Worm (Caenorhabditis elegans) whole organism, late embryonic: ENCODE data around the gene K12D12.4.

Experiments
- C08G9.2 ChIP-seq: sonication (generic microtip); optimal IDR thresholded peaks from 2 replicates; lab custom pipeline; 2016; ENCODE audit warnings: mild to moderate bottlenecking, missing genetic modification characterization, moderate library complexity, missing compliant biosample characterization
- K09A11.1 ChIP-seq: sonication (generic microtip); optimal IDR thresholded peaks from 2 replicates; lab custom pipeline; 2017; ENCODE audit warnings: antibody characterized with exemption, mild to moderate bottlenecking, missing genetic modification characterization, missing compliant biosample characterization; ENCODE audit not compliant: insufficient read depth
- T23F11.4 ChIP-seq: fragments of 200-800 bp; sonication (Bioruptor generic); optimal IDR thresholded peaks from 2 replicates; lab custom pipeline; 2018; ENCODE audit warnings: mild to moderate bottlenecking, missing genetic modification characterization, missing compliant biosample characterization
- Y22D7AL.16 ChIP-seq: sonication (generic microtip); optimal IDR thresholded peaks from 2 replicates; lab custom pipeline; 2016; ENCODE audit warnings: missing genetic modification characterization, missing compliant biosample characterization
- ceh-14 ChIP-seq: sonication (generic microtip); optimal IDR thresholded peaks from 2 replicates; lab custom pipeline; 2016; ENCODE audit warnings: missing genotype, missing genetic modification characterization, missing compliant biosample characterization
- ceh-19 ChIP-seq: fragments of 200-800 bp; sonication (Bioruptor generic); optimal IDR thresholded peaks from 2 replicates; lab custom pipeline; 2018; ENCODE audit warnings: mild to moderate bottlenecking, missing genetic modification characterization, missing compliant biosample characterization
- ceh-22 ChIP-seq: sonication (generic microtip); optimal IDR thresholded peaks from 2 replicates; lab custom pipeline; 2017; ENCODE audit warnings: missing biosample characterization, missing genetic modification characterization
- ceh-24 ChIP-seq: sonication (generic microtip); optimal IDR thresholded peaks from 2 replicates; lab custom pipeline; 2016; ENCODE audit warnings: mild to moderate bottlenecking, missing genetic modification characterization, missing compliant biosample characterization
- ceh-6 ChIP-seq: fragments of 200-800 bp; sonication (Bioruptor generic); optimal IDR thresholded peaks from 2 replicates; lab custom pipeline; 2018; ENCODE audit warnings: mild to moderate bottlenecking, missing genetic modification characterization, missing compliant biosample characterization
- dve-1 ChIP-seq: sonication (generic microtip); optimal IDR thresholded peaks from 2 replicates; lab custom pipeline; 2017; ENCODE audit warnings: antibody characterized with exemption, mild to moderate bottlenecking, missing genetic modification characterization, missing compliant biosample characterization
- eyg-1 ChIP-seq: sonication (generic microtip); optimal IDR thresholded peaks from 2 replicates; lab custom pipeline; 2016; ENCODE audit warnings: missing genotype, missing genetic modification characterization, missing compliant biosample characterization
- fkh-10 ChIP-seq: fragments of 150-350 bp; optimal IDR thresholded peaks from 2 replicates; lab custom pipeline; 2014; ENCODE audit warnings: missing biosample characterization, missing genetic modification reagents, missing genetic modification characterization
- fkh-6 ChIP-seq: sonication (generic microtip); optimal IDR thresholded peaks from 2 replicates; lab custom pipeline; 2016; ENCODE audit warnings: missing genetic modification characterization, missing compliant biosample characterization
- hlh-30 ChIP-seq: sonication (generic microtip); optimal IDR thresholded peaks from 2 replicates; lab custom pipeline; 2017; ENCODE audit warnings: antibody characterized with exemption, missing genetic modification characterization, missing compliant biosample characterization; ENCODE audit not compliant: insufficient read depth
- hlh-6 ChIP-seq: sonication (generic microtip); optimal IDR thresholded peaks from 2 replicates; lab custom pipeline; 2016; ENCODE audit warnings: missing genotype, missing genetic modification characterization, missing compliant biosample characterization
- lin-11 ChIP-seq: fragments of 200-800 bp; sonication (Bioruptor generic); optimal IDR thresholded peaks from 2 replicates; lab custom pipeline; 2018; ENCODE audit warnings: mild to moderate bottlenecking, missing genetic modification characterization, missing compliant biosample characterization
- nhr-232 ChIP-seq: sonication (generic microtip); optimal IDR thresholded peaks from 2 replicates; lab custom pipeline; 2016; ENCODE audit warnings: missing genetic modification characterization, missing compliant biosample characterization
- npax-4 ChIP-seq: sonication (generic microtip); optimal IDR thresholded peaks from 2 replicates; lab custom pipeline; 2016; ENCODE audit warnings: missing genetic modification characterization, missing compliant biosample characterization
- odd-2 ChIP-seq: sonication (generic microtip); optimal IDR thresholded peaks from 2 replicates; lab custom pipeline; 2017; ENCODE audit warnings: antibody characterized with exemption, mild to moderate bottlenecking, missing genetic modification characterization, missing compliant biosample characterization
- pax-1 ChIP-seq: fragments of 150-350 bp; optimal IDR thresholded peaks from 2 replicates; lab custom pipeline; 2014; ENCODE audit warnings: missing biosample characterization, missing genetic modification characterization
- pqm-1 ChIP-seq: sonication (generic microtip); optimal IDR thresholded peaks from 2 replicates; lab custom pipeline; 2016; ENCODE audit warnings: missing genetic modification characterization, missing compliant biosample characterization
- pros-1 ChIP-seq: fragments of 150-350 bp; optimal IDR thresholded peaks from 2 replicates; lab custom pipeline; 2014; ENCODE audit warnings: missing biosample characterization, missing genetic modification reagents, missing genetic modification characterization
- ref-2 ChIP-seq: sonication (generic microtip); optimal IDR thresholded peaks from 2 replicates; lab custom pipeline; 2016; ENCODE audit warnings: missing genetic modification characterization, missing compliant biosample characterization
- rnt-1 ChIP-seq: sonication (generic microtip); optimal IDR thresholded peaks from 2 replicates; lab custom pipeline; 2016; ENCODE audit warnings: missing genetic modification characterization, missing compliant biosample characterization
- sox-4 ChIP-seq: sonication (generic microtip); optimal IDR thresholded peaks from 2 replicates; lab custom pipeline; 2017; ENCODE audit warnings: mild to moderate bottlenecking, missing genetic modification characterization, inconsistent platforms, missing compliant biosample characterization
- syd-9 ChIP-seq: sonication (generic microtip); optimal IDR thresholded peaks from 2 replicates; lab custom pipeline; 2016; ENCODE audit warnings: mild to moderate bottlenecking, missing genetic modification characterization, moderate library complexity, missing compliant biosample characterization
- tbx-2 ChIP-seq: sonication (generic microtip); optimal IDR thresholded peaks from 2 replicates; lab custom pipeline; 2016; ENCODE audit warnings: missing genetic modification characterization, missing compliant biosample characterization
- ttx-3 ChIP-seq: sonication (generic microtip); optimal IDR thresholded peaks from 2 replicates; lab custom pipeline; 2016; ENCODE audit warnings: missing genetic modification reagents, missing genetic modification characterization, missing compliant biosample characterization
- unc-3 ChIP-seq, 2 experiments: fragments of 200-800 bp in 1 of 2; sonication (Bioruptor generic) in 1 of 2; sonication (generic microtip) in 1 of 2; conservative IDR thresholded peaks in 1 of 2; optimal IDR thresholded peaks in 1 of 2; 2 replicates each; pipeline versions ENCODE4 v1.3.6 to Lab custom; 2016 to 2022; ENCODE audit warnings: missing compliant biosample characterization in 2 of 2, missing genetic modification characterization in 2 of 2, missing genetic modification reagents in 1 of 2
- unc-42 ChIP-seq: sonication (generic microtip); optimal IDR thresholded peaks from 2 replicates; lab custom pipeline; 2016; ENCODE audit warnings: missing genotype, missing genetic modification characterization, missing compliant biosample characterization
- unc-86 ChIP-seq: sonication (generic microtip); optimal IDR thresholded peaks from 2 replicates; lab custom pipeline; 2016; ENCODE audit warnings: missing genetic modification characterization, missing compliant biosample characterization
- ztf-16 ChIP-seq: sonication (generic microtip); optimal IDR thresholded peaks from 2 replicates; lab custom pipeline; 2017; ENCODE audit warnings: missing genetic modification characterization, missing compliant biosample characterization

The K12D12.4 gene

DNA sequence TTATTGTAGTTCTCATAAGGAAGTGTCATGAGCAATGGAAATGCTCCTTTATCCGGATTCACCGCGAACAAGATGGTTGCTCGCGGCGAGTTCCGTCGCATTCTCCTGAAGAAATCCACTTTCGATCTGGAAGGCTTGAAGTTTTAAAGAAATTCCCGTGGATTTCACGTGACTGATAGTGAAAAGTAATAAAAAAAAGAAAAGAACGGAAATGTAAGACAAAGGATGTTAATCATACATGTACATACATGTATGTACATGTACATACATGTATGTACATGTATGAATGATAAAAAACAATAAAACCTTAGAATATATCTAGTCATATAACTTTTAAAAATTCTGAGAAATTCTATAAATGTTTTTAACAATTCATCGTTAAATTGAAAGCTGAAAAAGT is 9.2 kb downstream of the K12D12.4 start, which contains the start of gene clh-1:
Gene clh-1 (minus strand): TSS at position 101 of the 400 bp plus-strand sequence.
- no peak for TF ChIP-seq pqm-1 (tag; lab: Kevin White, UChicago)
- TF ChIP-seq K09A11.1 = no peak
- no peak for TF ChIP-seq ceh-22
- TF ChIP-seq hlh-30 (tag; lab: Kevin White, UChicago) = no peak
- no peak for TF ChIP-seq pax-1 (tag; lab: Kevin White, UChicago)
- TF ChIP-seq tbx-2 = no peak
- TF ChIP-seq pros-1 (tag; lab: Kevin White, UChicago) = no peak
- TF ChIP-seq T23F11.4 (GFP tag; lab: Kevin White, UChicago) = no peak
- no peak for TF ChIP-seq lin-11 (tag; lab: Kevin White, UChicago)
- TF ChIP-seq ceh-14 (tag; lab: Kevin White, UChicago) = no peak
- TF ChIP-seq rnt-1 (tag; lab: Kevin White, UChicago) = no peak
- no peak for TF ChIP-seq dve-1 (tag; lab: Kevin White, UChicago)
- TF ChIP-seq, all 69 proteins: peak for 0

- TF ChIP-seq fkh-10 (GFP tag; lab: Kevin White, UChicago) (no peak), ttx-3 (tag; lab: Kevin White, UChicago) (no peak), ceh-6 (GFP tag; lab: Kevin White, UChicago) (no peak), fkh-6 (tag; lab: Kevin White, UChicago) (no peak), unc-3 (GFP tag; conservative IDR thresholded peaks at IDR 0.05; lab: Robert Waterston, UW) (no peak), unc-3 (tag; optimal IDR thresholded peaks at IDR 0.05; lab: Kevin White, UChicago) (no peak), odd-2 (tag; lab: Kevin White, UChicago) (no peak), sox-4 (tag; lab: Kevin White, UChicago) (no peak), nhr-232 (tag; lab: Kevin White, UChicago) (no peak), ceh-19 (no peak), syd-9 (tag; lab: Kevin White, UChicago) (no peak)
Observed at ce11 chrII:11854749-11855148, 10.8 kb downstream of the K12D12.4 start.

- TF ChIP-seq C08G9.2 (tag; lab: Kevin White, UChicago) = no peak
- no peak for TF ChIP-seq npax-4 (tag; lab: Kevin White, UChicago)
- no peak for TF ChIP-seq ceh-22
- TF ChIP-seq odd-2 (tag; lab: Kevin White, UChicago) = no peak
- TF ChIP-seq hlh-6 (tag; lab: Kevin White, UChicago) = no peak
- TF ChIP-seq ceh-6 (GFP tag; lab: Kevin White, UChicago) = no peak
- TF ChIP-seq nhr-232 (tag; lab: Kevin White, UChicago) = no peak
- TF ChIP-seq ztf-16 = no peak
- TF ChIP-seq ref-2 (tag; lab: Kevin White, UChicago) = no peak
- TF ChIP-seq fkh-6 (tag; lab: Kevin White, UChicago) = no peak
- TF ChIP-seq pros-1 (tag; lab: Kevin White, UChicago) = no peak
- TF ChIP-seq ceh-14 (tag; lab: Kevin White, UChicago) = no peak
- no peak for TF ChIP-seq hlh-30 (tag; lab: Kevin White, UChicago)
- no peak for TF ChIP-seq unc-86 (tag; lab: Kevin White, UChicago)
- no peak for TF ChIP-seq Y22D7AL.16 (tag; lab: Kevin White, UChicago)
- TF ChIP-seq, all 69 proteins: peak for 0
Observed at ce11 chrII:11853108-11853507, 12.4 kb downstream of the K12D12.4 start.

- TF ChIP-seq unc-42 (no peak), eyg-1 (tag; lab: Kevin White, UChicago) (no peak), ceh-24 (tag; lab: Kevin White, UChicago) (no peak)
Observed at ce11 chrII:11852191-11852901, 13.2 kb downstream of the K12D12.4 start.
